Fruit fly (Drosophila melanogaster): Measurements from ENCODE around the gene Galk.

Gene Galk

dm6 chr3L:8958557-8958956 is 27.3 kb downstream of the Galk start, which contains the start of gene CG13313 (continued):
- TF ChIP-seq CoRest (tag; optimal IDR thresholded peaks at IDR 0.05) = peak; percentile 18
- TF ChIP-seq CG17568 (GFP tag; optimal IDR thresholded peaks at IDR 0.05) = no peak
- peak; percentile 49 for TF ChIP-seq row (GFP tag; IDR thresholded peaks at IDR 0.05)
- no peak for TF ChIP-seq Xbp1 (GFP tag; optimal IDR thresholded peaks at IDR 0.05)
- TF ChIP-seq CG13424 (tag; optimal IDR thresholded peaks at IDR 0.05) = peak; percentile 18
- TF ChIP-seq nmo (GFP tag; optimal IDR thresholded peaks at IDR 0.05) = peak; percentile 13
- TF ChIP-seq CG13624 (GFP tag; optimal IDR thresholded peaks at IDR 0.05) = no peak
- TF ChIP-seq grau (tag; optimal IDR thresholded peaks at IDR 0.05) = peak; percentile 31
- TF ChIP-seq phol (tag; optimal IDR thresholded peaks at IDR 0.05) = peak; percentile 3
- peak; percentile 51 for TF ChIP-seq Blimp-1 (GFP tag; optimal IDR thresholded peaks at IDR 0.05)
- peak; percentile 69 for TF ChIP-seq sens (GFP tag)
- no peak for TF ChIP-seq Hr3 (GFP tag; optimal IDR thresholded peaks at IDR 0.05)
- TF ChIP-seq Hr78 (GFP tag; optimal IDR thresholded peaks at IDR 0.05) = peak in 1 of 2 experiments; percentile 5
- TF ChIP-seq CG9437 (GFP tag; optimal IDR thresholded peaks at IDR 0.05) = no peak
- TF ChIP-seq luna (GFP tag; optimal IDR thresholded peaks at IDR 0.05) = no peak
- no peak for TF ChIP-seq ken (GFP tag; IDR thresholded peaks at IDR 0.05)
- peak; percentile 7; the same call in 1 of the 3 replicates for TF ChIP-seq dysf (GFP tag; IDR thresholded peaks at IDR 0.05)
- TF ChIP-seq CG9215 (GFP tag; IDR thresholded peaks at IDR 0.05) = 0 out of 2 replicates have a peak, but pooled peaks have one; percentile 14
- TF ChIP-seq GATAe (GFP tag; conservative IDR thresholded peaks at IDR 0.05) = no peak
- TF ChIP-seq CG9817 (tag; optimal IDR thresholded peaks at IDR 0.05) = peak; percentile 7
- TF ChIP-seq bsh (GFP tag; optimal IDR thresholded peaks at IDR 0.05) = peak in 1 of 2 experiments; percentile 8
- TF ChIP-seq Med (GFP tag) = peak; percentile 28

DNA sequence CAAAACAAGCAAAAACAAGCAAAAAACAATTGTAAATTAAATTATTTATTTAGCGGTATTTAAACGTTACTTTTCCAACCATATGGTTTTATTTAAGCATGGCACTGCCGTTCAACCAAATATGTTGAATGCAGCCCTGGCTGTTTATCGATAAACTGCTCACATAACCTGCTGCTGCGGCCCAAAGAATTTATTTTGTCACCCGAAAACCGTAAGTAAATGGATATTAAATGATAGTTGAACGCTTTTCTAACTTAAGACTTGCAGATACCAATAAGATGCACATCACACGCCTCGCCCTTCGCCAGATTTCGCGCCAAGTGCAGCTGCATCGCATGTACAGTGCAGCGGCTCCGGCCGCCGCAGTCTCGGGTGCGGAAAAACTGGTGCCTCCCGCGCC is 29.2 kb downstream of the Galk start, which contains the start of gene mRpL12:
Gene mRpL12 (plus strand): TSS at position 123 of the 400 bp plus-strand sequence.
- TF ChIP-seq disco-r (GFP tag; optimal IDR thresholded peaks at IDR 0.05) (no peak), CG11560 (tag; IDR thresholded peaks at IDR 0.05) (no peak), pzg (GFP tag; optimal IDR thresholded peaks at IDR 0.05) (peak; percentile 66), MESR4 (GFP tag; optimal IDR thresholded peaks at IDR 0.05) (peak; percentile 87), Oli (tag; optimal IDR thresholded peaks at IDR 0.05) (peak; percentile 24), Med (GFP tag) (peak; percentile 80), CG12659 (GFP tag; optimal IDR thresholded peaks at IDR 0.05) (peak; percentile 7), CG6791 (GFP tag; IDR thresholded peaks at IDR 0.05; ENCODE audit: partially characterized antibody) (peak; percentile 26; the same call in 1 of the 3 replicates), gfzf (GFP tag; optimal IDR thresholded peaks at IDR 0.05) (peak; percentile 26), YL-1 (GFP tag; optimal IDR thresholded peaks at IDR 0.05) (peak; percentile 48), HmgZ (tag; optimal IDR thresholded peaks at IDR 0.05) (peak; percentile 34), row (GFP tag; IDR thresholded peaks at IDR 0.05) (peak; percentile 38; the same call in 1 of the 3 replicates), CG3995 (GFP tag; optimal IDR thresholded peaks at IDR 0.05) (peak; percentile 52), sna (GFP tag; IDR thresholded peaks at IDR 0.05; ENCODE audit: partially characterized antibody) (peak; percentile 48; the same call in 1 of the 2 replicates), CG2116 (GFP tag; optimal IDR thresholded peaks at IDR 0.05) (peak; percentile 92), CG9932 (GFP tag; IDR thresholded peaks at IDR 0.05) (no peak), CG2712 (tag; optimal IDR thresholded peaks at IDR 0.05) (peak; percentile 18), CG14710 (tag; optimal IDR thresholded peaks at IDR 0.05) (peak; percentile 15), CG4617 (GFP tag; optimal IDR thresholded peaks at IDR 0.05; ENCODE audit: borderline replicate concordance) (peak; percentile 42), zen2 (GFP tag; IDR thresholded peaks at IDR 0.05; ENCODE audit: partially characterized antibody) (peak; percentile 55; the same call in 1 of the 3 replicates), CG30431 (GFP tag; optimal IDR thresholded peaks at IDR 0.05) (no peak), CG13287 (GFP tag; IDR thresholded peaks at IDR 0.05; ENCODE audit: partially characterized antibody) (peak; percentile 49), CG10267 (tag; optimal IDR thresholded peaks at IDR 0.05) (peak; percentile 21), nmo (GFP tag; optimal IDR thresholded peaks at IDR 0.05) (peak; percentile 2), CG1233 (GFP tag; optimal IDR thresholded peaks at IDR 0.05) (no peak), amos (GFP tag; IDR thresholded peaks at IDR 0.05; ENCODE audit: partially characterized antibody) (peak; percentile 25; the same call in 1 of the 2 replicates), rib (GFP tag; IDR thresholded peaks at IDR 0.05) (no peak), so (GFP tag; IDR thresholded peaks at IDR 0.05) (no peak), CG7928 (GFP tag; optimal IDR thresholded peaks at IDR 0.05) (peak; percentile 92)
